Worm (Caenorhabditis elegans) whole organism, L4 larva: ENCODE data around the gene nifk-1.

ENCODE experiments used
- Y105C5A.15 ChIP-seq: fragments of 200-800 bp; sonication (Bioruptor generic); IDR thresholded peaks from 2 replicates; pipeline ENCODE4 v1.3.6; 2022; ENCODE audit warnings: missing genetic modification characterization, missing compliant biosample characterization
- Y48G9A.11 ChIP-seq: fragments of 200-800 bp; sonication (Bioruptor generic); IDR thresholded peaks from 2 replicates; pipeline ENCODE4 v1.3.6; 2022; ENCODE audit warnings: missing genetic modification reagents, missing genetic modification characterization, missing compliant biosample characterization
- ceh-32 ChIP-seq: sonication (generic microtip); optimal IDR thresholded peaks from 2 replicates; lab custom pipeline; 2016; ENCODE audit warnings: mild to moderate bottlenecking, missing genetic modification characterization, missing compliant biosample characterization; ENCODE audit not compliant: poor library complexity
- ces-1 ChIP-seq: fragments of 150-350 bp; sonication (generic microtip); optimal IDR thresholded peaks from 4 replicates; lab custom pipeline; 2014; ENCODE audit warnings: missing biosample characterization, missing genetic modification reagents, missing genetic modification characterization
- hlh-30 ChIP-seq: sonication (generic microtip); optimal IDR thresholded peaks from 2 replicates; lab custom pipeline; 2017; ENCODE audit warnings: antibody characterized with exemption, mild to moderate bottlenecking, missing genetic modification characterization, missing compliant biosample characterization; ENCODE audit not compliant: insufficient read depth
- jun-1 ChIP-seq: fragments of 150-350 bp; optimal IDR thresholded peaks from 2 replicates; lab custom pipeline; 2014; ENCODE audit warnings: missing biosample characterization, missing genetic modification reagents, missing genetic modification characterization
- lin-1 ChIP-seq: fragments of 200-800 bp; sonication (Bioruptor generic); IDR thresholded peaks from 2 replicates; pipeline ENCODE4 v1.3.6; 2022; ENCODE audit warnings: missing genetic modification reagents, missing genetic modification characterization, missing compliant biosample characterization
- lin-39 ChIP-seq: fragments of 150-350 bp; optimal IDR thresholded peaks from 2 replicates; lab custom pipeline; 2014; ENCODE audit warnings: missing biosample characterization, missing genetic modification reagents, missing genetic modification characterization
- mxl-2 ChIP-seq: fragments of 200-800 bp; sonication (Bioruptor generic); conservative IDR thresholded peaks from 2 replicates; pipeline ENCODE4 v1.3.6; 2022; ENCODE audit warnings: missing genetic modification reagents, missing genetic modification characterization, missing compliant biosample characterization
- nhr-111 ChIP-seq: fragments of 200-800 bp; sonication (Bioruptor generic); optimal IDR thresholded peaks from 2 replicates; lab custom pipeline; 2018; ENCODE audit warnings: mild to moderate bottlenecking, missing genetic modification characterization, missing compliant biosample characterization
- nhr-77 ChIP-seq: fragments of 150-350 bp; optimal IDR thresholded peaks from 2 replicates; lab custom pipeline; 2014; ENCODE audit warnings: missing biosample characterization, missing genetic modification characterization
- pha-4 ChIP-seq, 2 experiments: fragments of 150-350 bp in 1 of 2; fragments of 200-800 bp in 1 of 2; sonication (Bioruptor generic) in 1 of 2; IDR thresholded peaks in 1 of 2; optimal IDR thresholded peaks in 1 of 2; 2 replicates each; pipeline versions ENCODE4 v1.3.6 to Lab custom; 2014 to 2022; ENCODE audit warnings: missing genetic modification characterization in 2 of 2, missing genetic modification reagents in 2 of 2, missing biosample characterization in 1 of 2, missing compliant biosample characterization in 1 of 2
- unc-130 ChIP-seq: sonication (generic microtip); optimal IDR thresholded peaks from 2 replicates; lab custom pipeline; 2016; ENCODE audit warnings: missing genetic modification reagents, missing genetic modification characterization, missing compliant biosample characterization
- ztf-11 ChIP-seq: fragments of 150-350 bp; optimal IDR thresholded peaks from 2 replicates; lab custom pipeline; 2014; ENCODE audit warnings: missing biosample characterization, missing genetic modification characterization

- TF ChIP-seq ceh-32 (tag; lab: Kevin White, UChicago) = no peak
- no peak for TF ChIP-seq lin-39
- no peak for TF ChIP-seq pha-4 (GFP tag; IDR thresholded peaks at IDR 0.05; lab: Robert Waterston, UW)
- no peak for TF ChIP-seq pha-4 (tag; optimal IDR thresholded peaks at IDR 0.05; lab: Kevin White, UChicago)
- no peak for TF ChIP-seq ztf-11 (tag; lab: Kevin White, UChicago)
- no peak for TF ChIP-seq Y105C5A.15 (GFP tag; lab: Robert Waterston, UW)
- TF ChIP-seq jun-1 = no peak
- no peak for TF ChIP-seq Y48G9A.11 (GFP tag; lab: Robert Waterston, UW)
- TF ChIP-seq nhr-77 = no peak
- no peak for TF ChIP-seq ces-1 (GFP tag; lab: Kevin White, UChicago)
- no peak for TF ChIP-seq mxl-2 (GFP tag; lab: Robert Waterston, UW)
- no peak for TF ChIP-seq unc-130 (GFP tag; lab: Kevin White, UChicago)
- TF ChIP-seq lin-1 (GFP tag; lab: Robert Waterston, UW) = no peak
- no peak for TF ChIP-seq nhr-111 (GFP tag; lab: Kevin White, UChicago)
- TF ChIP-seq hlh-30 (tag; lab: Kevin White, UChicago) = no peak
Measured at ce11 chrIII:4699922-4700321, 6.8 kb upstream of the nifk-1 start, which contains the start of gene sel-13.
